Worm (Caenorhabditis elegans) whole organism, late embryonic: ENCODE data around the gene W04H10.5.

Experiments
- C08G9.2 ChIP-seq: sonication (generic microtip); optimal IDR thresholded peaks from 2 replicates; lab custom pipeline; 2016; ENCODE audit warnings: mild to moderate bottlenecking, missing genetic modification characterization, moderate library complexity, missing compliant biosample characterization
- C38D4.7 ChIP-seq: fragments of 200-800 bp; sonication (Bioruptor generic); optimal IDR thresholded peaks from 2 replicates; lab custom pipeline; 2018; ENCODE audit warnings: mild to moderate bottlenecking, missing genetic modification characterization, moderate library complexity, missing compliant biosample characterization
- K02D7.2 ChIP-seq: sonication (generic microtip); optimal IDR thresholded peaks from 2 replicates; lab custom pipeline; 2017; ENCODE audit warnings: mild to moderate bottlenecking, missing genetic modification characterization, missing compliant biosample characterization
- K09A11.1 ChIP-seq: sonication (generic microtip); optimal IDR thresholded peaks from 2 replicates; lab custom pipeline; 2017; ENCODE audit warnings: antibody characterized with exemption, mild to moderate bottlenecking, missing genetic modification characterization, missing compliant biosample characterization; ENCODE audit not compliant: insufficient read depth
- T23F11.4 ChIP-seq: fragments of 200-800 bp; sonication (Bioruptor generic); optimal IDR thresholded peaks from 2 replicates; lab custom pipeline; 2018; ENCODE audit warnings: mild to moderate bottlenecking, missing genetic modification characterization, missing compliant biosample characterization
- ama-1 ChIP-seq: fragments of 150-350 bp; optimal IDR thresholded peaks from 2 replicates; lab custom pipeline; 2014
- ceh-18 ChIP-seq: sonication (generic microtip); optimal IDR thresholded peaks from 2 replicates; lab custom pipeline; 2016; ENCODE audit warnings: missing genetic modification characterization, missing compliant biosample characterization
- ceh-24 ChIP-seq: sonication (generic microtip); optimal IDR thresholded peaks from 2 replicates; lab custom pipeline; 2016; ENCODE audit warnings: mild to moderate bottlenecking, missing genetic modification characterization, missing compliant biosample characterization
- ceh-30 ChIP-seq: fragments of 150-350 bp; optimal IDR thresholded peaks from 2 replicates; lab custom pipeline; 2014; ENCODE audit warnings: missing biosample characterization, missing genetic modification characterization
- ceh-34 ChIP-seq: sonication (generic microtip); optimal IDR thresholded peaks from 2 replicates; lab custom pipeline; 2016; ENCODE audit warnings: mild to moderate bottlenecking, missing genetic modification characterization, missing compliant biosample characterization
- ceh-45 ChIP-seq: fragments of 200-800 bp; sonication (Bioruptor generic); IDR thresholded peaks from 2 replicates; pipeline ENCODE4 v1.3.6; 2022; ENCODE audit warnings: missing genetic modification reagents, missing genetic modification characterization, missing compliant biosample characterization
- ceh-6 ChIP-seq: fragments of 200-800 bp; sonication (Bioruptor generic); optimal IDR thresholded peaks from 2 replicates; lab custom pipeline; 2018; ENCODE audit warnings: mild to moderate bottlenecking, missing genetic modification characterization, missing compliant biosample characterization
- dve-1 ChIP-seq: sonication (generic microtip); optimal IDR thresholded peaks from 2 replicates; lab custom pipeline; 2017; ENCODE audit warnings: antibody characterized with exemption, mild to moderate bottlenecking, missing genetic modification characterization, missing compliant biosample characterization
- elt-4 ChIP-seq: sonication (generic microtip); optimal IDR thresholded peaks from 2 replicates; lab custom pipeline; 2016; ENCODE audit warnings: missing genetic modification characterization, missing compliant biosample characterization
- ets-4 ChIP-seq: sonication (generic microtip); optimal IDR thresholded peaks from 2 replicates; lab custom pipeline; 2016; ENCODE audit warnings: missing genetic modification characterization, missing compliant biosample characterization
- fkh-10 ChIP-seq: fragments of 150-350 bp; optimal IDR thresholded peaks from 2 replicates; lab custom pipeline; 2014; ENCODE audit warnings: missing biosample characterization, missing genetic modification reagents, missing genetic modification characterization
- hlh-15 ChIP-seq: sonication (generic microtip); optimal IDR thresholded peaks from 2 replicates; lab custom pipeline; 2016; ENCODE audit warnings: missing genetic modification characterization, missing compliant biosample characterization
- hlh-6 ChIP-seq: sonication (generic microtip); optimal IDR thresholded peaks from 2 replicates; lab custom pipeline; 2016; ENCODE audit warnings: missing genotype, missing genetic modification characterization, missing compliant biosample characterization
- hlh-8 ChIP-seq: sonication (generic microtip); optimal IDR thresholded peaks from 2 replicates; lab custom pipeline; 2016; ENCODE audit warnings: missing genotype, missing genetic modification characterization, missing compliant biosample characterization
- nhr-11 ChIP-seq: fragments of 150-350 bp; optimal IDR thresholded peaks from 2 replicates; lab custom pipeline; 2014; ENCODE audit warnings: missing biosample characterization, missing genetic modification characterization
- nhr-232 ChIP-seq: sonication (generic microtip); optimal IDR thresholded peaks from 2 replicates; lab custom pipeline; 2016; ENCODE audit warnings: missing genetic modification characterization, missing compliant biosample characterization
- npax-4 ChIP-seq: sonication (generic microtip); optimal IDR thresholded peaks from 2 replicates; lab custom pipeline; 2016; ENCODE audit warnings: missing genetic modification characterization, missing compliant biosample characterization
- odd-2 ChIP-seq: sonication (generic microtip); optimal IDR thresholded peaks from 2 replicates; lab custom pipeline; 2017; ENCODE audit warnings: antibody characterized with exemption, mild to moderate bottlenecking, missing genetic modification characterization, missing compliant biosample characterization
- pax-1 ChIP-seq: fragments of 150-350 bp; optimal IDR thresholded peaks from 2 replicates; lab custom pipeline; 2014; ENCODE audit warnings: missing biosample characterization, missing genetic modification characterization
- pqm-1 ChIP-seq: sonication (generic microtip); optimal IDR thresholded peaks from 2 replicates; lab custom pipeline; 2016; ENCODE audit warnings: missing genetic modification characterization, missing compliant biosample characterization
- pros-1 ChIP-seq: fragments of 150-350 bp; optimal IDR thresholded peaks from 2 replicates; lab custom pipeline; 2014; ENCODE audit warnings: missing biosample characterization, missing genetic modification reagents, missing genetic modification characterization
- rnt-1 ChIP-seq: sonication (generic microtip); optimal IDR thresholded peaks from 2 replicates; lab custom pipeline; 2016; ENCODE audit warnings: missing genetic modification characterization, missing compliant biosample characterization
- sox-4 ChIP-seq: sonication (generic microtip); optimal IDR thresholded peaks from 2 replicates; lab custom pipeline; 2017; ENCODE audit warnings: mild to moderate bottlenecking, missing genetic modification characterization, inconsistent platforms, missing compliant biosample characterization
- syd-9 ChIP-seq: sonication (generic microtip); optimal IDR thresholded peaks from 2 replicates; lab custom pipeline; 2016; ENCODE audit warnings: mild to moderate bottlenecking, missing genetic modification characterization, moderate library complexity, missing compliant biosample characterization
- tbx-2 ChIP-seq: sonication (generic microtip); optimal IDR thresholded peaks from 2 replicates; lab custom pipeline; 2016; ENCODE audit warnings: missing genetic modification characterization, missing compliant biosample characterization
- tbx-7 ChIP-seq: sonication (generic microtip); optimal IDR thresholded peaks from 2 replicates; lab custom pipeline; 2016; ENCODE audit warnings: missing genotype, missing genetic modification characterization, missing compliant biosample characterization
- unc-3 ChIP-seq, 2 experiments: fragments of 200-800 bp in 1 of 2; sonication (Bioruptor generic) in 1 of 2; sonication (generic microtip) in 1 of 2; conservative IDR thresholded peaks in 1 of 2; optimal IDR thresholded peaks in 1 of 2; 2 replicates each; pipeline versions ENCODE4 v1.3.6 to Lab custom; 2016 to 2022; ENCODE audit warnings: missing compliant biosample characterization in 2 of 2, missing genetic modification characterization in 2 of 2, missing genetic modification reagents in 1 of 2
- unc-55 ChIP-seq: sonication (generic microtip); optimal IDR thresholded peaks from 2 replicates; lab custom pipeline; 2017; ENCODE audit warnings: missing biosample characterization, missing genetic modification reagents, missing genetic modification characterization
- unc-86 ChIP-seq: sonication (generic microtip); optimal IDR thresholded peaks from 2 replicates; lab custom pipeline; 2016; ENCODE audit warnings: missing genetic modification characterization, missing compliant biosample characterization
- ztf-16 ChIP-seq: sonication (generic microtip); optimal IDR thresholded peaks from 2 replicates; lab custom pipeline; 2017; ENCODE audit warnings: missing genetic modification characterization, missing compliant biosample characterization

W04H10.5 gene

DNA sequence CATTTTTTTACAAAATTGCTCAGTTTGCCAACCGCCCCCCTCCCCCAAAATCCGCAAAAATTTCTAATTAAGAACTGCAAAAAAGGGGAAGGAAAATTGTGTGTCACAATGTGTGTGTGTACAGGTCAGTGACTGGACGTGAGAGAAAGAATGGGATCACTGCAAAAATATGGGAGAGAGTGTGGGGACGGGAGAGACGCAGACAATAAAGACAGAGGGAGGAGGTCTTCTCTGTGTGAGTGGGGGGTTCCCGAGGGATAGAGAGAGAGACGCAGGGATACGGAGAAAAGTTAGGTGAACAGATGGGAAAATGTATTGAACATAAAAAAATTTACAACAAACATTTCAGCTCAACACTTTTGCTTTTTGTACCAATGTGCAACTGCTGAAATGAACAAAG lies 19.8 kb downstream of the W04H10.5 start (continued):
- peak; percentile 75 for TF ChIP-seq unc-55 (GFP tag; lab: Kevin White, UChicago)
- TF ChIP-seq ceh-24 (tag; lab: Kevin White, UChicago): no peak
- no peak for TF ChIP-seq pqm-1 (tag; lab: Kevin White, UChicago)
- peak; percentile 38 for TF ChIP-seq tbx-2
- no peak for TF ChIP-seq pax-1 (tag; lab: Kevin White, UChicago)
- no peak for TF ChIP-seq ceh-18 (tag; lab: Kevin White, UChicago)
- no peak for TF ChIP-seq dve-1 (tag; lab: Kevin White, UChicago)
- no peak for TF ChIP-seq K09A11.1 (tag; lab: Kevin White, UChicago)
- no peak for TF ChIP-seq pros-1
- TF ChIP-seq, all 69 proteins: peak for 9

ce11 chrII:627205-627604 lies 21.1 kb downstream of the W04H10.5 start, which contains the start of gene arrd-1:
TSS of gene arrd-1 (plus strand) at chrII:627505.
- no peak for TF ChIP-seq tbx-2
- TF ChIP-seq ama-1 (lab: Kevin White, UChicago): no peak
- TF ChIP-seq hlh-8: no peak
- TF ChIP-seq hlh-15 (tag; lab: Kevin White, UChicago): no peak
- TF ChIP-seq rnt-1 (tag; lab: Kevin White, UChicago): no peak
- TF ChIP-seq odd-2 (tag; lab: Kevin White, UChicago): no peak
- TF ChIP-seq elt-4 (tag; lab: Kevin White, UChicago): no peak
- no peak for TF ChIP-seq nhr-11
- TF ChIP-seq dve-1 (tag; lab: Kevin White, UChicago): no peak
- TF ChIP-seq T23F11.4 (GFP tag; lab: Kevin White, UChicago): no peak
- no peak for TF ChIP-seq tbx-7 (tag; lab: Kevin White, UChicago)
- no peak for TF ChIP-seq C38D4.7 (GFP tag; lab: Kevin White, UChicago)
- TF ChIP-seq unc-86 (tag; lab: Kevin White, UChicago): no peak
- TF ChIP-seq ceh-30: no peak
- TF ChIP-seq ztf-16: no peak
- TF ChIP-seq K02D7.2 (tag; lab: Kevin White, UChicago): no peak
- TF ChIP-seq npax-4 (tag; lab: Kevin White, UChicago): no peak
- TF ChIP-seq ets-4 (tag; lab: Kevin White, UChicago): no peak
- TF ChIP-seq C08G9.2 (tag; lab: Kevin White, UChicago): no peak
- no peak for TF ChIP-seq nhr-232 (tag; lab: Kevin White, UChicago)

DNA sequence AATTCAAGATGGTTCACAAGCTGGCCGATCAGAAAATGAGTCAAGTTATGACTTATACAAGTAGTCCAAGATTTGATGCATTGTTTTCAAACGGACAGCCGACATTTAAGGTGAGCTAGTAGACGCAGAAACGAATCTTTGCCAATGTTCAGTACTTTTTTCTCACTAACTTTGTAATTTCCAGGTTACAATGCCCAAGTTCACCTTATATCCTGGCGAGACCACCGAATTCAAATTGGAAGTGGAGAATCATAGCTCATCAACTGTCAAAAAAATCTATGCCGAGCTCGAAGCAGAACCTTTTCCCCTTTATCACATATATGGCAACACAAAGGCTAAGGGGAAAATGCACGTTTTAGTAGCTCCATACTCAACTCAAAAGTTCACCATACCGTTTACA lies 21.8 kb downstream of the W04H10.5 start:
- TF ChIP-seq fkh-10 (GFP tag; lab: Kevin White, UChicago): no peak
- no peak for TF ChIP-seq unc-3 (GFP tag; conservative IDR thresholded peaks at IDR 0.05; lab: Robert Waterston, UW)
- no peak for TF ChIP-seq unc-3 (tag; optimal IDR thresholded peaks at IDR 0.05; lab: Kevin White, UChicago)

DNA sequence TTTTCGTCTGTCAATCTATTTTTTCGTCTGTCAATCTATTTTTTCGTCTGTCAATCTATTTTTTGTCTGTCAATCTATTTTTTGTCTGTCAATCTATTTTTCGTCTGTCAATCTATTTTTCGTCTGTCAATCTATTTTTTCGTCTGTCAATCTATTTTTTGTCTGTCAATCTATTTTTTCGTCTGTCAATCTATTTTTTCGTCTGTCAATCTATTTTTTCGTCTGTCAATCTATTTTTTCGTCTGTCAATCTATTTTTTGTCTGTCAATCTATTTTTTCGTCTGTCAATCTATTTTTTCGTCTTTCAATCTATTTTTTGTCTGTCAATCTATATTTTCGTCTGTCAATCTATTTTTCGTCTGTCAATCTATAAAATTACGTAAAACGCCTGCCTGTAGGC lies 23.3 kb downstream of the W04H10.5 start:
- 0 out of 2 replicates have a peak, but pooled peaks have one; percentile 50 for TF ChIP-seq ceh-45 (GFP tag; lab: Robert Waterston, UW)

ce11 chrII:633984-634383 lies 27.9 kb downstream of the W04H10.5 start, which contains the start of gene T04B8.1:
TSS of gene T04B8.1 (plus strand) at chrII:634284.
- TF ChIP-seq tbx-7 (tag; lab: Kevin White, UChicago) (no peak), ceh-18 (tag; lab: Kevin White, UChicago) (no peak), ceh-6 (no peak), C38D4.7 (GFP tag; lab: Kevin White, UChicago) (no peak)

- TF ChIP-seq syd-9 (tag; lab: Kevin White, UChicago) (no peak), ceh-24 (tag; lab: Kevin White, UChicago) (no peak), sox-4 (tag; lab: Kevin White, UChicago) (no peak), hlh-6 (tag; lab: Kevin White, UChicago) (no peak), ceh-34 (tag; lab: Kevin White, UChicago) (no peak), ceh-18 (tag; lab: Kevin White, UChicago) (no peak), C08G9.2 (tag; lab: Kevin White, UChicago) (no peak)
These were observed 33.3 kb downstream of the W04H10.5 start, which contains the start of gene K07E8.6 for ce11 chrII:639467-639866. TSS of gene K07E8.6 (minus strand) at chrII:639567.
